Worm (Caenorhabditis elegans) whole organism, young adult: ENCODE measurements around the gene W01C9.2.

ENCODE experiments used
- C06A6.2 ChIP-seq: fragments of 200-800 bp; sonication (Bioruptor generic); conservative IDR thresholded peaks from 2 replicates; pipeline ENCODE4 v1.3.6; 2022; ENCODE audit warnings: missing genetic modification characterization, missing compliant biosample characterization
- F55B11.4 ChIP-seq: sonication (generic microtip); optimal IDR thresholded peaks from 2 replicates; lab custom pipeline; 2016; ENCODE audit warnings: missing compliant biosample characterization, missing genetic modification characterization, borderline replicate concordance; ENCODE audit not compliant: insufficient read depth
- F57A8.1 ChIP-seq: fragments of 200-800 bp; sonication (Bioruptor generic); optimal IDR thresholded peaks from 2 replicates; lab custom pipeline; 2018; ENCODE audit warnings: mild to moderate bottlenecking, missing genetic modification characterization, moderate library complexity, missing compliant biosample characterization
- Y79H2A.3 ChIP-seq: fragments of 200-800 bp; sonication (Bioruptor generic); conservative IDR thresholded peaks from 2 replicates; pipeline ENCODE4 v1.3.6; 2022; ENCODE audit warnings: missing genetic modification reagents, missing genetic modification characterization, missing compliant biosample characterization
- ama-1 ChIP-seq, 3 experiments: fragments of 150-350 bp in 1 of 3; sonication (generic microtip) in 2 of 3; optimal IDR thresholded peaks; 2 replicates each; lab custom pipeline; 2014 to 2018; ENCODE audit warnings: missing biosample characterization in 2 of 3, missing genetic modification characterization in 2 of 3, missing genetic modification reagents in 2 of 3
- ceh-79 ChIP-seq: sonication (generic microtip); optimal IDR thresholded peaks from 2 replicates; lab custom pipeline; 2017; ENCODE audit warnings: mild to moderate bottlenecking, missing genetic modification characterization, missing compliant biosample characterization
- mxl-1 ChIP-seq: sonication (generic microtip); optimal IDR thresholded peaks from 2 replicates; lab custom pipeline; 2016; ENCODE audit warnings: missing genetic modification characterization, missing compliant biosample characterization
- nhr-120 ChIP-seq: fragments of 200-800 bp; sonication (Bioruptor generic); IDR thresholded peaks from 2 replicates; pipeline ENCODE4 v1.3.6; 2022; ENCODE audit warnings: missing genetic modification characterization, missing compliant biosample characterization
- nhr-179 ChIP-seq: sonication (generic microtip); optimal IDR thresholded peaks from 2 replicates; lab custom pipeline; 2016; ENCODE audit warnings: mild to moderate bottlenecking, missing genetic modification characterization, missing compliant biosample characterization
- nhr-27 ChIP-seq: fragments of 200-800 bp; sonication (Bioruptor generic); optimal IDR thresholded peaks from 2 replicates; lab custom pipeline; 2018; ENCODE audit warnings: mild to moderate bottlenecking, missing genetic modification characterization, moderate library complexity, missing compliant biosample characterization
- snpc-4 ChIP-seq, 5 experiments: fragments of 150-350 bp in 1 of 5; sonication (generic microtip) in 4 of 5; optimal IDR thresholded peaks; 2 replicates each; lab custom pipeline; 2014 to 2018; ENCODE audit warnings: missing genetic modification characterization in 5 of 5, missing biosample characterization in 3 of 5, antibody characterized with exemption in 2 of 5, mild to moderate bottlenecking in 2 of 5, missing compliant biosample characterization in 2 of 5, missing genotype in 2 of 5, moderate library complexity in 2 of 5, missing genetic modification reagents in 1 of 5
- unc-130 ChIP-seq: sonication (generic microtip); optimal IDR thresholded peaks from 2 replicates; lab custom pipeline; 2016; ENCODE audit warnings: missing genetic modification reagents, missing genetic modification characterization, missing compliant biosample characterization
- unc-62 ChIP-seq: fragments of 150-350 bp; optimal IDR thresholded peaks from 2 replicates; lab custom pipeline; 2014; ENCODE audit warnings: missing biosample characterization, missing genetic modification reagents, missing genetic modification characterization
- ztf-26 ChIP-seq: sonication (generic microtip); optimal IDR thresholded peaks from 2 replicates; lab custom pipeline; 2017; ENCODE audit warnings: missing genetic modification characterization, missing compliant biosample characterization

- TF ChIP-seq ztf-26 (tag; lab: Kevin White, UChicago) (no peak), ama-1 (optimal IDR thresholded peaks at IDR 0.05; lab: Kevin White, UChicago) (no peak), ama-1 (GFP tag; optimal IDR thresholded peaks at IDR 0.05; lab: Kevin White, UChicago) (no peak), unc-130 (no peak), F57A8.1 (no peak), nhr-27 (tag; lab: Kevin White, UChicago) (no peak), ceh-79 (tag; lab: Kevin White, UChicago) (no peak), C06A6.2 (no peak), Y79H2A.3 (GFP tag; lab: Robert Waterston, UW) (no peak), F55B11.4 (tag; lab: Kevin White, UChicago) (no peak), mxl-1 (tag; lab: Kevin White, UChicago) (no peak), nhr-179 (tag; lab: Kevin White, UChicago) (no peak), unc-62 (GFP tag; lab: Kevin White, UChicago) (no peak), snpc-4 (GFP tag; optimal IDR thresholded peaks at IDR 0.05; lab: Kevin White, UChicago) (no peak), snpc-4 (tag; optimal IDR thresholded peaks at IDR 0.05; lab: Kevin White, UChicago) (no peak), nhr-120 (GFP tag; lab: Robert Waterston, UW) (no peak)
Measured at ce11 chrII:8587660-8588230, 51.6 kb downstream of the W01C9.2 start.
